Worm (Caenorhabditis elegans) whole organism, L3 larva: ENCODE results near the gene eat-6.

Source experiments
- ZK546.5 ChIP-seq: sonication (generic microtip); optimal IDR thresholded peaks from 2 replicates; lab custom pipeline; 2017; ENCODE audit warnings: missing biosample characterization, missing genetic modification characterization
- aly-2 ChIP-seq: fragments of 150-350 bp; optimal IDR thresholded peaks from 2 replicates; lab custom pipeline; 2014; ENCODE audit warnings: missing biosample characterization, missing genetic modification characterization
- ama-1 ChIP-seq: fragments of 150-350 bp; optimal IDR thresholded peaks from 2 replicates; lab custom pipeline; 2018
- daf-12 ChIP-seq: fragments of 150-350 bp; optimal IDR thresholded peaks from 2 replicates; lab custom pipeline; 2014; ENCODE audit warnings: missing biosample characterization, missing genetic modification reagents, missing genetic modification characterization
- fkh-10 ChIP-seq: sonication (generic microtip); optimal IDR thresholded peaks from 2 replicates; lab custom pipeline; 2017; ENCODE audit warnings: missing biosample characterization, missing genetic modification reagents, missing genetic modification characterization
- lin-39 ChIP-seq: fragments of 150-350 bp; optimal IDR thresholded peaks from 2 replicates; lab custom pipeline; 2018; ENCODE audit warnings: missing biosample characterization, missing genetic modification reagents, missing genetic modification characterization
- mml-1 ChIP-seq: fragments of 150-350 bp; sonication (generic microtip); optimal IDR thresholded peaks from 3 replicates; lab custom pipeline; 2014; ENCODE audit warnings: missing biosample characterization, missing genetic modification characterization
- nhr-11 ChIP-seq: fragments of 150-350 bp; optimal IDR thresholded peaks from 2 replicates; lab custom pipeline; 2014; ENCODE audit warnings: missing biosample characterization, missing genetic modification characterization
- nhr-237 ChIP-seq: fragments of 150-350 bp; optimal IDR thresholded peaks from 2 replicates; lab custom pipeline; 2014; ENCODE audit warnings: missing biosample characterization, missing genetic modification characterization
- nhr-28 ChIP-seq: fragments of 150-350 bp; optimal IDR thresholded peaks from 2 replicates; lab custom pipeline; 2014; ENCODE audit warnings: missing biosample characterization, missing genetic modification characterization
- nhr-67 ChIP-seq: fragments of 150-350 bp; optimal IDR thresholded peaks from 2 replicates; lab custom pipeline; 2014; ENCODE audit warnings: missing biosample characterization, missing genetic modification characterization
- pha-4 ChIP-seq: fragments of 150-350 bp; optimal IDR thresholded peaks from 2 replicates; lab custom pipeline; 2014; ENCODE audit warnings: missing biosample characterization, missing genetic modification reagents, missing genetic modification characterization

DNA sequence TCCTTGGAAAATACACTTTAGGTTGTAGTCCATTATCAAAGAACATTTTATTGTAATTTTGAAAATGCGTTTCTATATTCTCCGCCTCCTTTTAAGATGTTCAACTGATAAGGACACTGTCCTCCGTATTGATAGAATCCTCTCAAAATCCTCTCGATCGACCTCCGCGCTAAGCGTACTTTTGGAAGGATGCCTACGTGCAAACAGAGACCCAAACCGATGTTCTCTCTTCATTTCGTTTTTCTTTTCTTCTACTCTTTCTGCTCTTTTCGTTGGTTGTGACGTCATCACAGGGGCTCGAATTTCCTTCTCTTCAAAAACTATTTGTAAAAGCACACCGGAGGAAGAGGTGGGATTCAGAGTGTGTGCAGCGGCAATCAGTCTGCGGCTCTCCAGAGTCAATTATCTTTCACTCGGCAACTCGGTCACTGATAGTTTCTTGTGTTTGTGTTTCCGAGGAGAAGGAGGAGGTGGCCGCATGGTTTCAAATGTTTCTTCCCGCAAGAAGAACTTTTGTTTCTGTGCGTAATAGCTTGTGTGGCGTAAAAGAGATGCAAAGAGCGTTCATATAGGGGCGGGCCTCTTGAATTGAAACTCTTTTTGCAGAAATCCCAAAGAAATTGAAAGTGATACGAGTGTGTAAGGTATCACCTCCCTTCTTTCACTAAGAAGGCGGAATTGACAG lies 47.2 kb downstream of the eat-6 start, which contains the start of gene C34B4.2:
- TF ChIP-seq fkh-10, result no peak
- TF ChIP-seq lin-39, result peak; percentile 77
- no peak for TF ChIP-seq daf-12 (tag; lab: Kevin White, UChicago)
- TF ChIP-seq nhr-11 (tag; lab: Kevin White, UChicago), result peak; percentile 63
- TF ChIP-seq nhr-237 (tag; lab: Kevin White, UChicago), result no peak
- TF ChIP-seq nhr-67 (tag; lab: Kevin White, UChicago), result no peak
- TF ChIP-seq nhr-28 (tag; lab: Kevin White, UChicago), result no peak
- peak; percentile 29 for TF ChIP-seq ama-1 (lab: Kevin White, UChicago)
- no peak for TF ChIP-seq aly-2
- TF ChIP-seq pha-4 (tag; lab: Kevin White, UChicago), result peak; percentile 96
- TF ChIP-seq ZK546.5 (tag; lab: Kevin White, UChicago), result no peak
- no peak for TF ChIP-seq mml-1 (tag; lab: Kevin White, UChicago)
